Fruit fly (Drosophila melanogaster): ENCODE data around the gene Pmi.

Pmi gene

dm6 chr3L:5809201-5809584 is 29.3 kb downstream of the Pmi start (continued):
- TF ChIP-seq jigr1 (GFP tag; IDR thresholded peaks at IDR 0.05) (0 out of 3 replicates have a peak, but pooled peaks have one; percentile 21), ham (GFP tag; IDR thresholded peaks at IDR 0.05) (no peak), CG13123 (GFP tag; optimal IDR thresholded peaks at IDR 0.05) (no peak), CG11093 (GFP tag; IDR thresholded peaks at IDR 0.05) (no peak), ems (GFP tag; optimal IDR thresholded peaks at IDR 0.05) (no peak), ssp (GFP tag; IDR thresholded peaks at IDR 0.05) (no peak), CG7839 (tag; optimal IDR thresholded peaks at IDR 0.05) (peak; percentile 20), sens (GFP tag) (peak; percentile 57), gsb-n (tag; optimal IDR thresholded peaks at IDR 0.05) (no peak), chm (GFP tag; IDR thresholded peaks at IDR 0.05) (no peak), CG8359 (GFP tag; optimal IDR thresholded peaks at IDR 0.05; ENCODE audit: borderline replicate concordance) (no peak), Trl (optimal IDR thresholded peaks at IDR 0.05) (no peak), Trl (GFP tag; optimal IDR thresholded peaks at IDR 0.05) (no peak), sob (GFP tag; IDR thresholded peaks at IDR 0.05) (no peak), Lpt (GFP tag; optimal IDR thresholded peaks at IDR 0.05) (no peak), Atf-2 (GFP tag; optimal IDR thresholded peaks at IDR 0.05) (no peak), CG8290 (GFP tag; optimal IDR thresholded peaks at IDR 0.05) (no peak), CG8290 (tag; optimal IDR thresholded peaks at IDR 0.05) (no peak), CG13894 (tag; optimal IDR thresholded peaks at IDR 0.05) (no peak), H2.0 (GFP tag; IDR thresholded peaks at IDR 0.05) (no peak), CG9727 (GFP tag; optimal IDR thresholded peaks at IDR 0.05) (peak; percentile 39), CG4707 (GFP tag; optimal IDR thresholded peaks at IDR 0.05) (no peak), CG15514 (GFP tag; optimal IDR thresholded peaks at IDR 0.05) (no peak), CG9437 (GFP tag; optimal IDR thresholded peaks at IDR 0.05) (peak; percentile 24), CG33213 (GFP tag; optimal IDR thresholded peaks at IDR 0.05) (no peak), Kr (GFP tag; optimal IDR thresholded peaks at IDR 0.05) (no peak), ro (GFP tag; IDR thresholded peaks at IDR 0.05) (no peak), usp (GFP tag; optimal IDR thresholded peaks at IDR 0.05) (no peak), CG5180 (GFP tag; optimal IDR thresholded peaks at IDR 0.05) (no peak), Pdp1 (GFP tag; optimal IDR thresholded peaks at IDR 0.05) (no peak), CG4282 (GFP tag; optimal IDR thresholded peaks at IDR 0.05) (no peak), CG14441 (GFP tag; IDR thresholded peaks at IDR 0.05) (no peak), CG17568 (GFP tag; optimal IDR thresholded peaks at IDR 0.05) (no peak), run (tag; optimal IDR thresholded peaks at IDR 0.05) (no peak), Hr51 (GFP tag; optimal IDR thresholded peaks at IDR 0.05) (peak in 1 of 2 experiments; percentile 48), CG15269 (tag; optimal IDR thresholded peaks at IDR 0.05) (peak; percentile 30), ATbp (GFP tag; optimal IDR thresholded peaks at IDR 0.05) (no peak), Xbp1 (GFP tag; optimal IDR thresholded peaks at IDR 0.05) (no peak), CG14860 (GFP tag; IDR thresholded peaks at IDR 0.05; ENCODE audit: partially characterized antibody) (no peak), CG8478 (optimal IDR thresholded peaks at IDR 0.05) (no peak), CG10366 (GFP tag; IDR thresholded peaks at IDR 0.05) (no peak), ab (GFP tag; optimal IDR thresholded peaks at IDR 0.05) (no peak), CG6272 (GFP tag; IDR thresholded peaks at IDR 0.05) (no peak), Chrac-16 (GFP tag; optimal IDR thresholded peaks at IDR 0.05) (no peak), CG12219 (GFP tag; optimal IDR thresholded peaks at IDR 0.05) (no peak), trh (GFP tag; optimal IDR thresholded peaks at IDR 0.05) (no peak), CG7556 (GFP tag; optimal IDR thresholded peaks at IDR 0.05) (peak; percentile 53), Asciz (GFP tag; optimal IDR thresholded peaks at IDR 0.05) (no peak), gem (tag; optimal IDR thresholded peaks at IDR 0.05) (peak; percentile 71), aop (GFP tag; IDR thresholded peaks at IDR 0.05) (no peak), CG1603 (tag; optimal IDR thresholded peaks at IDR 0.05) (peak; percentile 16), CG6689 (GFP tag; IDR thresholded peaks at IDR 0.05) (peak; percentile 49), B-H1 (GFP tag; IDR thresholded peaks at IDR 0.05) (no peak)

Data from whole organism, embryonic.